Fruit fly (Drosophila melanogaster) whole organism, embryonic: ENCODE results near the gene Bcs1.

ENCODE experiments used
- Asciz ChIP-seq: fragments of 200-800 bp; sonication (Bioruptor generic); optimal IDR thresholded peaks from 2 replicates; lab custom pipeline; 2017; ENCODE audit warnings: missing biosample characterization, mild to moderate bottlenecking, missing genetic modification characterization, missing genetic modification reagents
- B-H2 ChIP-seq: fragments of 200-800 bp; sonication (Bioruptor generic); optimal IDR thresholded peaks from 2 replicates; lab custom pipeline; 2018; ENCODE audit warnings: missing biosample characterization, mild to moderate bottlenecking, missing genetic modification characterization
- BtbVII ChIP-seq: fragments of 200-800 bp; sonication (Bioruptor generic); optimal IDR thresholded peaks from 3 replicates; lab custom pipeline; 2017; ENCODE audit warnings: missing biosample characterization, mild to moderate bottlenecking, missing genetic modification characterization
- CG10147 ChIP-seq: fragments of 200-800 bp; sonication (Bioruptor generic); optimal IDR thresholded peaks from 2 replicates; lab custom pipeline; 2019; ENCODE audit warnings: missing biosample characterization, mild to moderate bottlenecking, missing genetic modification characterization, moderate library complexity
- CG10267 ChIP-seq: fragments of 200-800 bp; sonication (Bioruptor generic); optimal IDR thresholded peaks from 2 replicates; lab custom pipeline; 2018; ENCODE audit warnings: missing biosample characterization, mild to moderate bottlenecking, missing genetic modification characterization, moderate library complexity
- CG11398 ChIP-seq: fragments of 200-800 bp; sonication (Bioruptor generic); optimal IDR thresholded peaks from 2 replicates; lab custom pipeline; 2016; ENCODE audit warnings: missing biosample characterization, missing genetic modification characterization
- CG11456 ChIP-seq: fragments of 200-800 bp; sonication (Bioruptor generic); IDR thresholded peaks from 3 replicates; pipeline ENCODE4 v1.3.6; 2022; ENCODE audit warnings: missing biosample characterization, missing genetic modification characterization
- CG11695 ChIP-seq: fragments of 200-800 bp; sonication (Bioruptor generic); IDR thresholded peaks from 3 replicates; pipeline ENCODE4 v1.3.6; 2022; ENCODE audit warnings: missing biosample characterization, missing genetic modification characterization
- CG1233 ChIP-seq: fragments of 200-800 bp; sonication (Bioruptor generic); optimal IDR thresholded peaks from 4 replicates; lab custom pipeline; 2018; ENCODE audit warnings: missing biosample characterization, mild to moderate bottlenecking, missing genetic modification characterization
- CG13424 ChIP-seq: fragments of 200-800 bp; sonication (Bioruptor generic); optimal IDR thresholded peaks from 2 replicates; lab custom pipeline; 2019; ENCODE audit warnings: missing biosample characterization, mild to moderate bottlenecking, missing genetic modification characterization, moderate library complexity
- CG13624 ChIP-seq: fragments of 200-800 bp; sonication (Bioruptor generic); optimal IDR thresholded peaks from 2 replicates; lab custom pipeline; 2016; ENCODE audit warnings: missing biosample characterization, missing genetic modification characterization
- CG18262 ChIP-seq: fragments of 200-800 bp; optimal IDR thresholded peaks from 3 replicates; lab custom pipeline; 2019; ENCODE audit warnings: missing biosample characterization, mild to moderate bottlenecking, missing genetic modification characterization, moderate library complexity
- CG18619 ChIP-seq: fragments of 200-800 bp; sonication (Bioruptor generic); optimal IDR thresholded peaks from 3 replicates; lab custom pipeline; 2017; ENCODE audit warnings: missing biosample characterization, mild to moderate bottlenecking, missing genetic modification characterization
- CG2202 ChIP-seq: fragments of 200-800 bp; sonication (Bioruptor generic); optimal IDR thresholded peaks from 2 replicates; lab custom pipeline; 2018; ENCODE audit warnings: missing biosample characterization, mild to moderate bottlenecking, missing genetic modification characterization
- CG2712 ChIP-seq: fragments of 200-800 bp; optimal IDR thresholded peaks from 3 replicates; lab custom pipeline; 2019; ENCODE audit warnings: missing biosample characterization, mild to moderate bottlenecking, missing genetic modification characterization, moderate library complexity
- CG2875 ChIP-seq: fragments of 200-800 bp; sonication (Bioruptor generic); optimal IDR thresholded peaks from 2 replicates; lab custom pipeline; 2017; ENCODE audit warnings: missing biosample characterization, mild to moderate bottlenecking, missing genetic modification characterization, missing genetic modification reagents
- CG30020 ChIP-seq: fragments of 200-800 bp; optimal IDR thresholded peaks from 2 replicates; lab custom pipeline; 2019; ENCODE audit warnings: missing biosample characterization, mild to moderate bottlenecking, missing genetic modification characterization, moderate library complexity
- CG3163 ChIP-seq: fragments of 200-800 bp; sonication (Bioruptor generic); optimal IDR thresholded peaks from 3 replicates; lab custom pipeline; 2016; ENCODE audit warnings: missing biosample characterization, missing genetic modification characterization
- CG3281 ChIP-seq: fragments of 200-800 bp; sonication (Bioruptor generic); optimal IDR thresholded peaks from 3 replicates; lab custom pipeline; 2017; ENCODE audit warnings: missing biosample characterization, mild to moderate bottlenecking, missing genetic modification characterization
- CG33213 ChIP-seq: fragments of 200-800 bp; sonication (Bioruptor generic); optimal IDR thresholded peaks from 3 replicates; lab custom pipeline; 2016; ENCODE audit warnings: missing biosample characterization, missing genetic modification characterization
- CG33557 ChIP-seq: fragments of 200-800 bp; sonication (Bioruptor generic); optimal IDR thresholded peaks from 2 replicates; lab custom pipeline; 2019; ENCODE audit warnings: missing biosample characterization, mild to moderate bottlenecking, missing genetic modification characterization, moderate library complexity
- CG42726 ChIP-seq: fragments of 200-800 bp; sonication (Bioruptor generic); IDR thresholded peaks from 2 replicates; pipeline ENCODE4 v1.3.6; 2022; ENCODE audit warnings: missing biosample characterization, missing genetic modification characterization; ENCODE audit not compliant: partially characterized antibody
- CG8089 ChIP-seq: fragments of 200-800 bp; sonication (Bioruptor generic); optimal IDR thresholded peaks from 3 replicates; lab custom pipeline; 2016; ENCODE audit warnings: missing biosample characterization, missing genetic modification characterization
- CG8765 ChIP-seq: fragments of 200-800 bp; sonication (Bioruptor generic); IDR thresholded peaks from 2 replicates; pipeline ENCODE4 v1.3.6; 2022; ENCODE audit warnings: missing biosample characterization, missing genetic modification characterization
- CG8924 ChIP-seq: fragments of 200-800 bp; optimal IDR thresholded peaks from 3 replicates; lab custom pipeline; 2019; ENCODE audit warnings: missing biosample characterization, mild to moderate bottlenecking, missing genetic modification characterization, moderate library complexity
- CHES-1-like ChIP-seq: fragments of 200-800 bp; sonication (Bioruptor generic); optimal IDR thresholded peaks from 2 replicates; lab custom pipeline; 2016; ENCODE audit warnings: missing biosample characterization, missing genetic modification characterization
- D ChIP-seq, 2 experiments: fragments of 200-800 bp in 1 of 2; fragments of >200 bp in 1 of 2; sonication (Bioruptor generic) in 1 of 2; optimal IDR thresholded peaks; 2 replicates in 1 of 2; 3 replicates in 1 of 2; lab custom pipeline; 2017; ENCODE audit warnings: mild to moderate bottlenecking in 1 of 2, missing biosample characterization in 1 of 2, missing genetic modification characterization in 1 of 2, missing genetic modification reagents in 1 of 2
- Deaf1 ChIP-seq: fragments of 200-800 bp; optimal IDR thresholded peaks from 3 replicates; lab custom pipeline; 2019; ENCODE audit warnings: missing biosample characterization, mild to moderate bottlenecking, missing genetic modification characterization, moderate library complexity
- Lhr ChIP-seq: fragments of 200-800 bp; sonication (Bioruptor generic); optimal IDR thresholded peaks from 3 replicates; lab custom pipeline; 2017; ENCODE audit warnings: mild to moderate bottlenecking, missing biosample characterization, missing genetic modification reagents, missing genetic modification characterization
- NC2α ChIP-seq: fragments of 200-800 bp; sonication (Bioruptor generic); optimal IDR thresholded peaks from 2 replicates; lab custom pipeline; 2016; ENCODE audit warnings: missing biosample characterization, missing genetic modification characterization
- NC2β ChIP-seq: fragments of 200-800 bp; sonication (Bioruptor generic); optimal IDR thresholded peaks from 2 replicates; lab custom pipeline; 2016; ENCODE audit warnings: missing biosample characterization, missing genetic modification characterization
- Optix ChIP-seq: fragments of 200-800 bp; sonication (Bioruptor generic); IDR thresholded peaks from 3 replicates; pipeline ENCODE4 v1.3.6; 2022; ENCODE audit warnings: missing biosample characterization, missing genetic modification characterization
- Scr ChIP-seq: fragments of 200-800 bp; sonication (Bioruptor generic); IDR thresholded peaks from 2 replicates; pipeline ENCODE4 v1.3.6; 2022; ENCODE audit warnings: missing biosample characterization, missing genetic modification characterization; ENCODE audit not compliant: partially characterized antibody
- Side ChIP-seq: fragments of 200-800 bp; sonication (Bioruptor generic); optimal IDR thresholded peaks from 2 replicates; lab custom pipeline; 2016; ENCODE audit warnings: missing biosample characterization, missing genetic modification characterization
- Sox100B ChIP-seq: fragments of 200-800 bp; sonication (Bioruptor generic); optimal IDR thresholded peaks from 3 replicates; lab custom pipeline; 2018; ENCODE audit warnings: missing biosample characterization, mild to moderate bottlenecking, missing genetic modification characterization
- aop ChIP-seq: fragments of 200-800 bp; sonication (Bioruptor generic); IDR thresholded peaks from 2 replicates; pipeline ENCODE4 v1.3.6; 2022; ENCODE audit warnings: missing biosample characterization, missing genetic modification characterization
- bbx ChIP-seq: fragments of 200-800 bp; sonication (Bioruptor generic); IDR thresholded peaks from 2 replicates; pipeline ENCODE4 v1.3.6; 2022; ENCODE audit warnings: missing biosample characterization, missing genetic modification characterization; ENCODE audit not compliant: partially characterized antibody
- bsh ChIP-seq, 2 experiments: fragments of 200-800 bp; sonication (Bioruptor generic); optimal IDR thresholded peaks; 2 replicates each; lab custom pipeline; 2017 to 2018; ENCODE audit warnings: mild to moderate bottlenecking in 2 of 2, missing biosample characterization in 2 of 2, missing genetic modification characterization in 2 of 2, moderate library complexity in 1 of 2
- cg ChIP-seq: fragments of 200-800 bp; sonication (Bioruptor generic); optimal IDR thresholded peaks from 3 replicates; lab custom pipeline; 2019; ENCODE audit warnings: missing biosample characterization, mild to moderate bottlenecking, missing genetic modification characterization, moderate library complexity
- crc ChIP-seq: fragments of 200-800 bp; sonication (Bioruptor generic); optimal IDR thresholded peaks from 2 replicates; lab custom pipeline; 2016; ENCODE audit warnings: missing biosample characterization, missing genetic modification characterization
- croc ChIP-seq: fragments of 200-800 bp; sonication (Bioruptor generic); conservative IDR thresholded peaks from 3 replicates; pipeline ENCODE4 v1.3.6; 2022; ENCODE audit warnings: missing biosample characterization, missing genetic modification characterization
- crp ChIP-seq, 2 experiments: fragments of 200-800 bp; sonication (Bioruptor generic); optimal IDR thresholded peaks; 2 replicates in 1 of 2; 3 replicates in 1 of 2; lab custom pipeline; 2017; ENCODE audit warnings: missing biosample characterization in 2 of 2, missing genetic modification characterization in 2 of 2, mild to moderate bottlenecking in 1 of 2, moderate library complexity in 1 of 2
- fd102C ChIP-seq: fragments of 200-800 bp; sonication (Bioruptor generic); optimal IDR thresholded peaks from 2 replicates; lab custom pipeline; 2018; ENCODE audit warnings: missing biosample characterization, mild to moderate bottlenecking, missing genetic modification characterization, moderate library complexity
- fru ChIP-seq: fragments of >200 bp; optimal IDR thresholded peaks from 2 replicates; lab custom pipeline; 2017
- insv ChIP-seq, 2 experiments: fragments of 200-800 bp; sonication (Bioruptor generic); optimal IDR thresholded peaks; 3 replicates each; lab custom pipeline; 2016 to 2018; ENCODE audit warnings: missing biosample characterization in 2 of 2, missing genetic modification characterization in 2 of 2
- lola ChIP-seq, 3 experiments: fragments of >200 bp in 2 of 3; fragments of 200-800 bp in 1 of 3; sonication (Bioruptor generic) in 1 of 3; optimal IDR thresholded peaks; 2 replicates each; lab custom pipeline; 2017 to 2019; ENCODE audit warnings: missing biosample characterization in 3 of 3, missing genetic modification characterization in 3 of 3, mild to moderate bottlenecking in 1 of 3, moderate library complexity in 1 of 3
- onecut ChIP-seq: fragments of 200-800 bp; sonication (Bioruptor generic); IDR thresholded peaks from 2 replicates; pipeline ENCODE4 v1.3.6; 2022; ENCODE audit warnings: missing biosample characterization, missing genetic modification characterization
- stwl ChIP-seq: fragments of 200-800 bp; sonication (Bioruptor generic); optimal IDR thresholded peaks from 3 replicates; lab custom pipeline; 2018; ENCODE audit warnings: missing biosample characterization, mild to moderate bottlenecking, missing genetic modification characterization, moderate library complexity

The Bcs1 gene

DNA sequence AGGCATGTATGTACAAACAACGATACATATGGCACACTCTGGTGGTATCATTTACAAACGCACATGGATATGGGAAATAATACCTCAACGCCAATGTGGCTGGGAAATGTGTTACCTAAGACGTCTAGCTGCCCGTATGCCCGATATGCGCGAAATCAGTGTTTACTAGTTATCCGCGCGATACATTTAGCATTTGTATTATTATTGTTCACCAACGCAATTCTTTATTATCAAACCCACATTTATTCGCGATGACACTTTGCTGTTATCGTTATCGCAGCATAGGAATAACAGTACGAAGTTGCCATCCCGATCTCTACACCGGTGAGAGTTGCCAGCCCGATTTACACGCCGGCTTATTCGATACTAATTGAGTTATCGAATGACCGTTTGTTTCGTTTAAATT is 24.3 kb downstream of the Bcs1 start, which contains the start of gene chico (continued):
- TF ChIP-seq CG13624 (GFP tag; lab: Kevin White, UChicago) (peak; percentile 68), CG2712 (tag; lab: Kevin White, UChicago) (peak; percentile 33), aop (no peak), CG3281 (no peak), CG8924 (peak; percentile 44), Scr (GFP tag; lab: Robert Waterston, UW) (peak; percentile 63), CG10267 (tag; lab: Kevin White, UChicago) (peak; percentile 52), NC2β (GFP tag; lab: Kevin White, UChicago) (peak; percentile 15), croc (no peak), Optix (GFP tag; lab: Robert Waterston, UW) (no peak), crp (GFP tag; optimal IDR thresholded peaks at IDR 0.05; lab: Kevin White, UChicago) (no peak), Lhr (GFP tag; lab: Kevin White, UChicago) (peak; percentile 64), crc (GFP tag; lab: Kevin White, UChicago) (no peak), stwl (tag; lab: Kevin White, UChicago) (peak; percentile 97), CG42726 (peak; percentile 35; the same call in 1 of the 2 replicates), cg (peak; percentile 15)

DNA sequence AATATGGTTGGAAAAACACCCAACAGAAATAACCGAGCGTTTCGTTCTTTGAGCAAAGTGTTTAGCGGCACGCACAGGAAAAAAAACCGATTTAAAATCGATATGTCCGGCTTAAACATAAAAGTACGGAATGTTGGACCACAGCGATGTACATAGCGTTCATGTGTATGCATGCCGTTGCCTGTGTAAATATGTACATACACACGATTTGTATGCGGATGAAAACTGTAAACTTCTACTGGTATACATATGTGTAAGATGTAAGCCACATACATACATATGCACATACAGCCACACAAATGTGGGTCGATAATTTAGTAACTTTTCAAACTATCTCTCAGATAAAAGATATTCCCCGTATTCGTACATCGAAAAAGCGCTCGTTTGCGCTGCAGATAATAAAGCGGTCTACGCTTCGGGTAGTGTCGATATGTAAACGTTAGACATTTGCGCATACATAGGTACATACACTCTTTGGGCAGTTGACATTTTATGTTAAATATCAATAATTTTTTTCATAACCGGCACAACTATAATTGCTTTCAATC is 27.3 kb downstream of the Bcs1 start:
- TF ChIP-seq CG8765 (GFP tag; lab: Robert Waterston, UW) (no peak), CG1233 (GFP tag; lab: Kevin White, UChicago) (peak; percentile 78), CG8089 (peak; percentile 26), Deaf1 (peak; percentile 81), fd102C (peak; percentile 46), CG30020 (tag; lab: Kevin White, UChicago) (peak; percentile 74), insv (GFP tag; optimal IDR thresholded peaks at IDR 0.05; lab: Kevin White, UChicago) (peak in 1 of 2 experiments; percentile 55), D (optimal IDR thresholded peaks at IDR 0.05; lab: Kevin White, UChicago) (no peak), D (GFP tag; optimal IDR thresholded peaks at IDR 0.05; lab: Kevin White, UChicago) (peak; percentile 57), CG3281 (peak; percentile 45), onecut (GFP tag; lab: Robert Waterston, UW) (peak; percentile 80), Sox100B (GFP tag; lab: Kevin White, UChicago) (peak; percentile 75), CG2202 (peak; percentile 30), croc (no peak), CG18262 (tag; lab: Kevin White, UChicago) (peak; percentile 23), CG11695 (GFP tag; lab: Robert Waterston, UW) (peak; percentile 55; the same call in 1 of the 3 replicates), lola (GFP tag; optimal IDR thresholded peaks at IDR 0.05; lab: Kevin White, UChicago) (peak in 1 of 3 experiments; percentile 51), CG13424 (tag; lab: Kevin White, UChicago) (peak; percentile 34), NC2α (GFP tag; lab: Kevin White, UChicago) (no peak), CHES-1-like (GFP tag; lab: Kevin White, UChicago) (peak; percentile 15), CG11398 (GFP tag; lab: Kevin White, UChicago) (no peak), CG10147 (GFP tag; lab: Kevin White, UChicago) (no peak), B-H2 (GFP tag; lab: Kevin White, UChicago) (peak; percentile 31), CG2875 (peak; percentile 27), CG33213 (peak; percentile 41), Side (GFP tag; lab: Kevin White, UChicago) (peak; percentile 1), CG18619 (no peak), BtbVII (GFP tag; lab: Kevin White, UChicago) (peak; percentile 60), CG3163 (GFP tag; lab: Kevin White, UChicago) (peak; percentile 11), fru (no peak), CG11456 (GFP tag; lab: Robert Waterston, UW) (no peak), CG33557 (GFP tag; lab: Kevin White, UChicago) (peak; percentile 87), bsh (GFP tag; optimal IDR thresholded peaks at IDR 0.05; lab: Kevin White, UChicago) (no peak), bbx (GFP tag; lab: Robert Waterston, UW) (no peak), Asciz (peak; percentile 1)
